Worm (Caenorhabditis elegans): Measurements from ENCODE around the gene dgn-3.
"Not testable (repeated sequence)": the region's sequence is repeated elsewhere in the genome, so short reads cannot be mapped to it uniquely, and the experiment has no call there.

DNA sequence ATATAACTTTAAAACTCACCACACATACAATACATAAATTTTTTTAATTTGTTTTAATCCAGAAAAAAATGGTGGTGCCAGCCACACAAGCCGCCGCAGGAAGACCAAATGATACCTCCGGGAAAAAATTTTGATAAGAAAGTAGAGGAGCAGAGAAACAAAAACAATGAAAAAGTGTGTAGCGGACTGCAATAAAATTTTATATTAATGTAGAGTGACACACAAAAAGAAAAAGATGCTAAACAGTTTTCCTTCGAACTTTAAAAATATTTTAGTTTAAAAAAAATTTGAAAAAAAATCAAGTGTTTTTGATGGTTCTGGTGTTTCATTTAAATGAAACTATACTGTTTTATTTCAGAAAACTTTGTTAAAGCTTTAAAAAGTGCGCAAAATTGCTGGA lies 39.7 kb upstream of the dgn-3 start, which contains the start of gene C36C9.12:
- not testable (repeated sequence) for TF ChIP-seq him-1, dao-5, W03F9.2 (tag; optimal IDR thresholded peaks at IDR 0.05)

Measured in whole organism, L4/young adult.